Comparison of ENCODE assay signal across 1 fruit fly cellular context in the genomic region with DNA sequence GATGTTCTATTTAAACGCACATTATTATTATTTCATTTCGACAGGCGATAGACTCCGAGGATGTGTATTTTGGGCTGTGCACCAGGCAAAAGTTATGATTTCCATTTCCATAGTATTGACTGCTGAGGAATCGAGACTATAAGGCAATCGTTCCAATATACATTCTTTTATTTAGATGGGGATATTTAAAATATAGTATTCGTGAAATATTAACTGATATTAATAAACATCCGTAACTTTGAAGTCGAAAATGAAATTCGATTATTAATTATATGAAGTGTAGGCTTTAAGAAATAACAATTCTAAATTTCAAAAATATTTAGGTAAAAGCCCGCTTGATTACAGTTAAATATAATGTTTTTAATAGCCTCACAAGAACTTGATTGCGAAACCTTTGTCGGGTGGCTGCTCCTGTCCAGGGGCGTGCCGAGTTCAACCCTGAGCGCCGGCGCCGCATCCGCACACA.
A peak's percentile ranks its signal among the peaks of the same experiment; 100 is the strongest.
TF ChIP-seq lines count a peak whose summit lies in the region.

No protein-coding gene starts in this region.

TF ChIP-seq in whole organism, embryonic, 481 proteins besides CTCF, POLR2A, EP300 and RAD21 (continued from another document and continues in another):
- TF ChIP-seq cwo (GFP tag; optimal IDR thresholded peaks at IDR 0.05; lab: Kevin White, UChicago) (peak; percentile 35), unc-4 (GFP tag; IDR thresholded peaks at IDR 0.05; lab: Robert Waterston, UW; ENCODE audit: partially characterized antibody) (no peak), CG2712 (tag; optimal IDR thresholded peaks at IDR 0.05; lab: Kevin White, UChicago) (peak; percentile 83), phol (tag; optimal IDR thresholded peaks at IDR 0.05; lab: Kevin White, UChicago) (peak; percentile 66), yki (optimal IDR thresholded peaks at IDR 0.05; lab: Kevin White, UChicago) (no peak), sug (tag; optimal IDR thresholded peaks at IDR 0.05; lab: Kevin White, UChicago) (peak; percentile 6), CG10543 (GFP tag; optimal IDR thresholded peaks at IDR 0.05; lab: Kevin White, UChicago) (peak; percentile 17), CG9727 (GFP tag; optimal IDR thresholded peaks at IDR 0.05; lab: Kevin White, UChicago) (peak; percentile 89), prd (optimal IDR thresholded peaks at IDR 0.05; lab: Kevin White, UChicago) (no peak), prd (GFP tag; IDR thresholded peaks at IDR 0.05; lab: Robert Waterston, UW) (peak; percentile 74; the same call in 2 of the 3 replicates), Deaf1 (tag; optimal IDR thresholded peaks at IDR 0.05; lab: Kevin White, UChicago) (peak; percentile 34), dysf (GFP tag; IDR thresholded peaks at IDR 0.05; lab: Robert Waterston, UW) (0 out of 3 replicates have a peak, but pooled peaks have one; percentile 26), Hr51 (GFP tag; optimal IDR thresholded peaks at IDR 0.05; lab: Kevin White, UChicago) (peak in 1 of 2 experiments; percentile 49), Opbp (GFP tag; IDR thresholded peaks at IDR 0.05; lab: Robert Waterston, UW; ENCODE audit: partially characterized antibody) (no peak), lola (GFP tag; optimal IDR thresholded peaks at IDR 0.05; lab: Kevin White, UChicago) (peak in 1 of 3 experiments; percentile 91), CG14710 (tag; optimal IDR thresholded peaks at IDR 0.05; lab: Kevin White, UChicago) (peak; percentile 79), CG7745 (tag; optimal IDR thresholded peaks at IDR 0.05; lab: Kevin White, UChicago) (no peak), bsh (GFP tag; optimal IDR thresholded peaks at IDR 0.05; lab: Kevin White, UChicago) (peak in 1 of 2 experiments; percentile 56), fd3F (GFP tag; optimal IDR thresholded peaks at IDR 0.05; lab: Kevin White, UChicago) (no peak), vvl (GFP tag; IDR thresholded peaks at IDR 0.05; lab: Robert Waterston, UW) (0 out of 2 replicates have a peak, but pooled peaks have one; percentile 40), p53 (GFP tag; optimal IDR thresholded peaks at IDR 0.05; lab: Kevin White, UChicago) (no peak), CG10462 (GFP tag; optimal IDR thresholded peaks at IDR 0.05; lab: Kevin White, UChicago) (peak; percentile 17), CG15696 (tag; optimal IDR thresholded peaks at IDR 0.05; lab: Kevin White, UChicago) (peak; percentile 87), croc (GFP tag; conservative IDR thresholded peaks at IDR 0.05; lab: Robert Waterston, UW) (peak; percentile 47; the same call in 2 of the 3 replicates), nerfin-2 (GFP tag; IDR thresholded peaks at IDR 0.05; lab: Robert Waterston, UW; ENCODE audit: partially characterized antibody) (no peak), crc (GFP tag; optimal IDR thresholded peaks at IDR 0.05; lab: Kevin White, UChicago) (no peak), Abd-B (GFP tag; optimal IDR thresholded peaks at IDR 0.05; lab: Kevin White, UChicago) (peak; percentile 17), CG6813 (GFP tag; optimal IDR thresholded peaks at IDR 0.05; lab: Kevin White, UChicago) (peak; percentile 49), nmo (GFP tag; optimal IDR thresholded peaks at IDR 0.05; lab: Kevin White, UChicago) (peak; percentile 68), emc (GFP tag; optimal IDR thresholded peaks at IDR 0.05; lab: Kevin White, UChicago) (no peak), Max (GFP tag; optimal IDR thresholded peaks at IDR 0.05; lab: Kevin White, UChicago) (peak; percentile 28), Xrp1 (GFP tag; IDR thresholded peaks at IDR 0.05; lab: Robert Waterston, UW) (peak; percentile 81), sens (GFP tag; lab: Kevin White, UChicago) (peak; percentile 83), pita (GFP tag; optimal IDR thresholded peaks at IDR 0.05; lab: Kevin White, UChicago) (no peak), pum (GFP tag; optimal IDR thresholded peaks at IDR 0.05; lab: Kevin White, UChicago) (peak; percentile 20), Xbp1 (GFP tag; optimal IDR thresholded peaks at IDR 0.05; lab: Kevin White, UChicago) (peak; percentile 22), CG9817 (tag; optimal IDR thresholded peaks at IDR 0.05; lab: Kevin White, UChicago) (peak; percentile 19), Usf (GFP tag; optimal IDR thresholded peaks at IDR 0.05; lab: Kevin White, UChicago) (peak; percentile 16), CG7271 (tag; optimal IDR thresholded peaks at IDR 0.05; lab: Kevin White, UChicago) (no peak), amos (GFP tag; IDR thresholded peaks at IDR 0.05; lab: Robert Waterston, UW; ENCODE audit: partially characterized antibody) (no peak), CG7839 (tag; optimal IDR thresholded peaks at IDR 0.05; lab: Kevin White, UChicago) (peak; percentile 70), Hr78 (GFP tag; optimal IDR thresholded peaks at IDR 0.05; lab: Kevin White, UChicago) (peak in 1 of 2 experiments; percentile 34), CG17829 (tag; optimal IDR thresholded peaks at IDR 0.05; lab: Kevin White, UChicago) (peak; percentile 80), salm (tag; optimal IDR thresholded peaks at IDR 0.05; lab: Kevin White, UChicago) (peak; percentile 2), CG17568 (GFP tag; optimal IDR thresholded peaks at IDR 0.05; lab: Kevin White, UChicago) (no peak), Hmx (GFP tag; optimal IDR thresholded peaks at IDR 0.05; lab: Kevin White, UChicago) (no peak), pros (GFP tag; optimal IDR thresholded peaks at IDR 0.05; lab: Kevin White, UChicago) (no peak), lmd (GFP tag; IDR thresholded peaks at IDR 0.05; lab: Robert Waterston, UW) (peak; percentile 24; the same call in 1 of the 2 replicates), slou (GFP tag; optimal IDR thresholded peaks at IDR 0.05; lab: Kevin White, UChicago) (no peak), tll (GFP tag; optimal IDR thresholded peaks at IDR 0.05; lab: Kevin White, UChicago) (peak in 1 of 2 experiments; percentile 16), Jarid2 (GFP tag; optimal IDR thresholded peaks at IDR 0.05; lab: Kevin White, UChicago) (no peak), CG11504 (tag; optimal IDR thresholded peaks at IDR 0.05; lab: Kevin White, UChicago) (peak; percentile 69), twi (tag; optimal IDR thresholded peaks at IDR 0.05; lab: Kevin White, UChicago) (peak; percentile 74), ci (GFP tag; IDR thresholded peaks at IDR 0.05; lab: Robert Waterston, UW) (peak; percentile 33; the same call in 1 of the 3 replicates), Lhr (GFP tag; optimal IDR thresholded peaks at IDR 0.05; lab: Kevin White, UChicago) (peak; percentile 27), CG13424 (tag; optimal IDR thresholded peaks at IDR 0.05; lab: Kevin White, UChicago) (peak; percentile 72), unpg (GFP tag; optimal IDR thresholded peaks at IDR 0.05; lab: Kevin White, UChicago) (peak; percentile 26), CG2202 (tag; optimal IDR thresholded peaks at IDR 0.05; lab: Kevin White, UChicago) (peak; percentile 27), E2f1 (GFP tag; IDR thresholded peaks at IDR 0.05; lab: Robert Waterston, UW) (peak; percentile 36; the same call in 1 of the 2 replicates), CG30020 (tag; optimal IDR thresholded peaks at IDR 0.05; lab: Kevin White, UChicago) (peak; percentile 36), CG15601 (tag; optimal IDR thresholded peaks at IDR 0.05; lab: Kevin White, UChicago) (peak; percentile 49), CG11696 (GFP tag; IDR thresholded peaks at IDR 0.05; lab: Robert Waterston, UW) (no peak), CG12155 (GFP tag; optimal IDR thresholded peaks at IDR 0.05; lab: Kevin White, UChicago) (peak; percentile 24), CG10274 (GFP tag; optimal IDR thresholded peaks at IDR 0.05; lab: Kevin White, UChicago) (no peak), Med (GFP tag; lab: Kevin White, UChicago) (peak; percentile 70), Nf-YB (GFP tag; optimal IDR thresholded peaks at IDR 0.05; lab: Kevin White, UChicago) (peak; percentile 37), CG10979 (tag; optimal IDR thresholded peaks at IDR 0.05; lab: Kevin White, UChicago) (peak; percentile 85), CG34376 (GFP tag; optimal IDR thresholded peaks at IDR 0.05; lab: Kevin White, UChicago) (no peak), Vsx1 (GFP tag; optimal IDR thresholded peaks at IDR 0.05; lab: Kevin White, UChicago) (peak; percentile 12), Atf6 (GFP tag; IDR thresholded peaks at IDR 0.05; lab: Robert Waterston, UW) (peak; percentile 16; the same call in 1 of the 2 replicates), pan (optimal IDR thresholded peaks at IDR 0.05; lab: Kevin White, UChicago) (no peak), pan (GFP tag; optimal IDR thresholded peaks at IDR 0.05 in 1 of 2, IDR thresholded peaks at IDR 0.05 in 1 of 2) (peak in 1 of 2 experiments; percentile 15), CG15011 (GFP tag; optimal IDR thresholded peaks at IDR 0.05; lab: Kevin White, UChicago) (peak; percentile 26), CG15073 (GFP tag; optimal IDR thresholded peaks at IDR 0.05; lab: Kevin White, UChicago) (no peak), dmrt11E (tag; optimal IDR thresholded peaks at IDR 0.05; lab: Kevin White, UChicago) (peak; percentile 85), Oli (tag; optimal IDR thresholded peaks at IDR 0.05; lab: Kevin White, UChicago) (peak; percentile 61), CG33557 (GFP tag; optimal IDR thresholded peaks at IDR 0.05; lab: Kevin White, UChicago) (peak; percentile 78), scrt (GFP tag; optimal IDR thresholded peaks at IDR 0.05; lab: Kevin White, UChicago) (peak; percentile 45), CG2199 (GFP tag; IDR thresholded peaks at IDR 0.05; lab: Robert Waterston, UW) (no peak), CG17328 (GFP tag; IDR thresholded peaks at IDR 0.05; lab: Robert Waterston, UW) (peak; percentile 44), CG30403 (GFP tag; optimal IDR thresholded peaks at IDR 0.05; lab: Kevin White, UChicago) (peak; percentile 58), bcd (GFP tag; optimal IDR thresholded peaks at IDR 0.05; lab: Kevin White, UChicago) (peak; percentile 55), CG8359 (GFP tag; optimal IDR thresholded peaks at IDR 0.05; lab: Kevin White, UChicago; ENCODE audit: borderline replicate concordance) (peak; percentile 5), CG17912 (GFP tag; optimal IDR thresholded peaks at IDR 0.05; lab: Kevin White, UChicago) (no peak), Ssrp (tag; optimal IDR thresholded peaks at IDR 0.05; lab: Kevin White, UChicago) (peak; percentile 64), Trl (optimal IDR thresholded peaks at IDR 0.05; lab: Kevin White, UChicago) (no peak), Trl (GFP tag; optimal IDR thresholded peaks at IDR 0.05; lab: Kevin White, UChicago) (peak; percentile 11), CG10209 (GFP tag; optimal IDR thresholded peaks at IDR 0.05; lab: Kevin White, UChicago) (peak; percentile 58), CG10147 (GFP tag; optimal IDR thresholded peaks at IDR 0.05; lab: Kevin White, UChicago) (peak; percentile 31), aop (GFP tag; IDR thresholded peaks at IDR 0.05; lab: Robert Waterston, UW) (no peak), CG17361 (GFP tag; IDR thresholded peaks at IDR 0.05; lab: Robert Waterston, UW) (peak; percentile 86), CG13894 (tag; optimal IDR thresholded peaks at IDR 0.05; lab: Kevin White, UChicago) (no peak), eve (GFP tag; optimal IDR thresholded peaks at IDR 0.05; lab: Kevin White, UChicago) (peak in 1 of 2 experiments; percentile 84), CG30431 (GFP tag; optimal IDR thresholded peaks at IDR 0.05; lab: Kevin White, UChicago) (peak; percentile 21), dpn (GFP tag; optimal IDR thresholded peaks at IDR 0.05; lab: Kevin White, UChicago) (peak in 1 of 2 experiments; percentile 27), CG1233 (GFP tag; optimal IDR thresholded peaks at IDR 0.05; lab: Kevin White, UChicago) (peak; percentile 65), CG11456 (GFP tag; IDR thresholded peaks at IDR 0.05; lab: Robert Waterston, UW) (no peak), danr (GFP tag; IDR thresholded peaks at IDR 0.05; lab: Robert Waterston, UW) (no peak), CG11695 (GFP tag; IDR thresholded peaks at IDR 0.05; lab: Robert Waterston, UW) (0 out of 3 replicates have a peak, but pooled peaks have one; percentile 54), CG8388 (GFP tag; optimal IDR thresholded peaks at IDR 0.05; lab: Kevin White, UChicago) (peak; percentile 42), CG2116 (GFP tag; optimal IDR thresholded peaks at IDR 0.05; lab: Kevin White, UChicago) (peak; percentile 16), hbn (GFP tag; IDR thresholded peaks at IDR 0.05; lab: Robert Waterston, UW; ENCODE audit: partially characterized antibody) (no peak), Ets65A (GFP tag; lab: Kevin White, UChicago) (peak; percentile 54), NC2α (GFP tag; optimal IDR thresholded peaks at IDR 0.05; lab: Kevin White, UChicago) (no peak), HHEX (GFP tag; optimal IDR thresholded peaks at IDR 0.05; lab: Kevin White, UChicago) (peak; percentile 47), grau (tag; optimal IDR thresholded peaks at IDR 0.05; lab: Kevin White, UChicago) (peak; percentile 66), Six4 (GFP tag; optimal IDR thresholded peaks at IDR 0.05; lab: Kevin White, UChicago) (no peak), hkb (optimal IDR thresholded peaks at IDR 0.05; lab: Kevin White, UChicago) (no peak), hkb (GFP tag; IDR thresholded peaks at IDR 0.05; lab: Robert Waterston, UW) (peak; percentile 59), CG18262 (tag; optimal IDR thresholded peaks at IDR 0.05; lab: Kevin White, UChicago) (peak; percentile 88), tap (tag; optimal IDR thresholded peaks at IDR 0.05; lab: Kevin White, UChicago) (peak; percentile 42), CG10959 (GFP tag; IDR thresholded peaks at IDR 0.05; lab: Robert Waterston, UW) (peak; percentile 54; the same call in 1 of the 2 replicates), BtbVII (GFP tag; optimal IDR thresholded peaks at IDR 0.05; lab: Kevin White, UChicago) (peak; percentile 1), zfh1 (GFP tag; IDR thresholded peaks at IDR 0.05; lab: Robert Waterston, UW) (peak; percentile 77), chif (GFP tag; optimal IDR thresholded peaks at IDR 0.05; lab: Kevin White, UChicago) (peak in 1 of 2 experiments; percentile 9), Sox100B (GFP tag; optimal IDR thresholded peaks at IDR 0.05; lab: Kevin White, UChicago) (peak; percentile 78), ac (GFP tag; optimal IDR thresholded peaks at IDR 0.05; lab: Kevin White, UChicago) (peak; percentile 52), dmrt99B (tag; optimal IDR thresholded peaks at IDR 0.05; lab: Kevin White, UChicago) (peak; percentile 71), fd96Cb (tag; optimal IDR thresholded peaks at IDR 0.05; lab: Kevin White, UChicago) (peak; percentile 52), Hmr (GFP tag; optimal IDR thresholded peaks at IDR 0.05; lab: Kevin White, UChicago) (peak; percentile 56), D19A (tag; optimal IDR thresholded peaks at IDR 0.05; lab: Kevin White, UChicago) (peak; percentile 76), CG31441 (GFP tag; IDR thresholded peaks at IDR 0.05; lab: Robert Waterston, UW) (peak; percentile 65; the same call in 1 of the 2 replicates), Hr39 (optimal IDR thresholded peaks at IDR 0.05; lab: Kevin White, UChicago) (no peak), ara (GFP tag; IDR thresholded peaks at IDR 0.05; lab: Robert Waterston, UW) (peak; percentile 64)
